Worm (Caenorhabditis elegans) whole organism, L2 larva: ENCODE data around the gene F01E11.18.

ENCODE experiments used
- Y55F3AM.14 ChIP-seq: fragments of 200-800 bp; sonication (Bioruptor generic); optimal IDR thresholded peaks from 2 replicates; lab custom pipeline; 2018; ENCODE audit warnings: mild to moderate bottlenecking, missing genetic modification characterization, missing compliant biosample characterization
- nhr-12 ChIP-seq: fragments of 150-350 bp; optimal IDR thresholded peaks from 2 replicates; lab custom pipeline; 2014; ENCODE audit warnings: missing biosample characterization, missing genetic modification characterization
- nhr-25 ChIP-seq: fragments of 150-350 bp; sonication (generic microtip); optimal IDR thresholded peaks from 3 replicates; lab custom pipeline; 2014; ENCODE audit warnings: missing biosample characterization, missing genetic modification characterization
- nhr-77 ChIP-seq: fragments of 150-350 bp; optimal IDR thresholded peaks from 2 replicates; lab custom pipeline; 2014; ENCODE audit warnings: missing biosample characterization, missing genetic modification characterization
- unc-39 ChIP-seq: fragments of 150-350 bp; optimal IDR thresholded peaks from 2 replicates; lab custom pipeline; 2014; ENCODE audit warnings: missing biosample characterization, missing genetic modification characterization

DNA sequence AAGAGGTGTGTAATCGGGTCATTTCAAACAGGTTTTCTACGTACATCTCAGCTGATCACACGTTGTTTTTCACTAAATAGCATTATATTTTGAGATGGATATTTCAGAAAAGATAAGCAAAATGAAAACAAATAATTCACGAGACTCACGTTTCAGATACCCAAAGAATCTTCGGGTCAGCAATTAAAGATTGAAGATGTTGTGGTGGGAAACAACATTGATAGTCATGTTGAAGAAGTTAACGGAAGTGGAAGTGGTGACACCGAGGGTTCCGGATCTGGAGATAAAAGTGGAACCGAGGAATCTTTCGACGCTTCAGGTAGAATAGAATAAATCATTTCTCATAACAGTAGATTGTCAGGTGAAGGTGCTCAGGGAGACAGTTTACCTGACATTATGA lies 48.7 kb upstream of the F01E11.18 start:
- TF ChIP-seq unc-39 (tag; lab: Kevin White, UChicago), result no peak
- no peak for TF ChIP-seq nhr-25 (tag; lab: Kevin White, UChicago)
- TF ChIP-seq nhr-77, result no peak
- no peak for TF ChIP-seq Y55F3AM.14
- TF ChIP-seq nhr-12 (tag; lab: Kevin White, UChicago), result no peak
